Fruit fly (Drosophila melanogaster) whole organism, embryonic: Measurements from ENCODE around the gene CG6602.
A peak's percentile ranks its signal among the peaks of the same experiment; 100 is the strongest.

Experiments
- BEAF-32 ChIP-seq: fragments of 200-800 bp; sonication (Bioruptor generic); optimal IDR thresholded peaks from 3 replicates; lab custom pipeline; 2017; ENCODE audit warnings: missing biosample characterization, missing genetic modification characterization, mild to moderate bottlenecking, moderate library complexity, missing genetic modification reagents
- CG11456 ChIP-seq: fragments of 200-800 bp; sonication (Bioruptor generic); IDR thresholded peaks from 3 replicates; pipeline ENCODE4 v1.3.6; 2022; ENCODE audit warnings: missing biosample characterization, missing genetic modification characterization
- CG11696 ChIP-seq: fragments of 200-800 bp; sonication (Bioruptor generic); IDR thresholded peaks from 2 replicates; pipeline ENCODE4 v1.3.6; 2022; ENCODE audit warnings: missing biosample characterization, missing genetic modification characterization
- CG11723 ChIP-seq: fragments of 200-800 bp; sonication (Bioruptor generic); optimal IDR thresholded peaks from 2 replicates; lab custom pipeline; 2017; ENCODE audit warnings: missing biosample characterization, mild to moderate bottlenecking, missing genetic modification characterization
- CG12071 ChIP-seq: fragments of 200-800 bp; sonication (Bioruptor generic); optimal IDR thresholded peaks from 3 replicates; lab custom pipeline; 2018; ENCODE audit warnings: missing biosample characterization, mild to moderate bottlenecking, missing genetic modification characterization
- CG14441 ChIP-seq: fragments of 200-800 bp; sonication (Bioruptor generic); IDR thresholded peaks from 2 replicates; pipeline ENCODE4 v1.3.6; 2022; ENCODE audit warnings: missing biosample characterization, missing genetic modification characterization
- CG14667 ChIP-seq: fragments of 200-800 bp; sonication (Bioruptor generic); IDR thresholded peaks from 2 replicates; pipeline ENCODE4 v1.3.6; 2022; ENCODE audit warnings: missing biosample characterization, missing genetic modification characterization
- CG15479 ChIP-seq: fragments of 200-800 bp; sonication (Bioruptor generic); optimal IDR thresholded peaks from 3 replicates; lab custom pipeline; 2019; ENCODE audit warnings: missing biosample characterization, mild to moderate bottlenecking, missing genetic modification characterization, moderate library complexity
- CG3065 ChIP-seq: fragments of 200-800 bp; sonication (Bioruptor generic); optimal IDR thresholded peaks from 2 replicates; lab custom pipeline; 2016; ENCODE audit warnings: missing biosample characterization, missing genetic modification characterization
- CG32772 ChIP-seq: fragments of 200-800 bp; sonication (Bioruptor generic); IDR thresholded peaks from 2 replicates; pipeline ENCODE4 v1.3.6; 2022; ENCODE audit warnings: missing biosample characterization, missing genetic modification characterization
- CG3407 ChIP-seq: fragments of 200-800 bp; sonication (Bioruptor generic); optimal IDR thresholded peaks from 2 replicates; lab custom pipeline; 2018; ENCODE audit warnings: missing biosample characterization, mild to moderate bottlenecking, missing genetic modification characterization
- CG42726 ChIP-seq: fragments of 200-800 bp; sonication (Bioruptor generic); IDR thresholded peaks from 2 replicates; pipeline ENCODE4 v1.3.6; 2022; ENCODE audit warnings: missing biosample characterization, missing genetic modification characterization; ENCODE audit not compliant: partially characterized antibody
- CG6765 ChIP-seq: fragments of 200-800 bp; sonication (Bioruptor generic); optimal IDR thresholded peaks from 3 replicates; lab custom pipeline; 2017; ENCODE audit warnings: missing biosample characterization, mild to moderate bottlenecking, missing genetic modification characterization
- CG7372 ChIP-seq: fragments of 200-800 bp; sonication (Bioruptor generic); IDR thresholded peaks from 2 replicates; pipeline ENCODE4 v1.3.6; 2022; ENCODE audit warnings: missing biosample characterization, missing genetic modification characterization
- CTCF ChIP-seq: fragments of 200-800 bp; sonication (Bioruptor generic); optimal IDR thresholded peaks from 2 replicates; lab custom pipeline; 2017; ENCODE audit warnings: missing biosample characterization, mild to moderate bottlenecking, missing genetic modification characterization, moderate library complexity
- Camta ChIP-seq: fragments of 200-800 bp; sonication (Bioruptor generic); optimal IDR thresholded peaks from 2 replicates; lab custom pipeline; 2016; ENCODE audit warnings: missing biosample characterization, missing genetic modification characterization
- Chrac-16 ChIP-seq: fragments of 200-800 bp; sonication (Bioruptor generic); optimal IDR thresholded peaks from 3 replicates; lab custom pipeline; 2016; ENCODE audit warnings: missing biosample characterization, missing genetic modification characterization
- D19B ChIP-seq: fragments of 200-800 bp; sonication (Bioruptor generic); optimal IDR thresholded peaks from 2 replicates; lab custom pipeline; 2017; ENCODE audit warnings: missing biosample characterization, mild to moderate bottlenecking, missing genetic modification characterization
- Dll ChIP-seq: fragments of 200-800 bp; sonication (Bioruptor generic); IDR thresholded peaks from 4 replicates; pipeline ENCODE4 v1.3.6; 2022; ENCODE audit warnings: missing biosample characterization, missing genetic modification characterization; ENCODE audit not compliant: partially characterized antibody
- ERR ChIP-seq: fragments of 200-800 bp; sonication (Bioruptor generic); optimal IDR thresholded peaks from 2 replicates; lab custom pipeline; 2016; ENCODE audit warnings: missing biosample characterization, missing genetic modification characterization
- Fer2 ChIP-seq: fragments of 200-800 bp; sonication (Bioruptor generic); optimal IDR thresholded peaks from 2 replicates; lab custom pipeline; 2018; ENCODE audit warnings: missing biosample characterization, mild to moderate bottlenecking, missing genetic modification characterization, moderate library complexity
- Gsc ChIP-seq: fragments of 200-800 bp; sonication (Bioruptor generic); IDR thresholded peaks from 2 replicates; pipeline ENCODE4 v1.3.6; 2022; ENCODE audit warnings: missing biosample characterization, missing genetic modification characterization
- H15 ChIP-seq: fragments of 200-800 bp; sonication (Bioruptor generic); IDR thresholded peaks from 3 replicates; pipeline ENCODE4 v1.3.6; 2022; ENCODE audit warnings: missing biosample characterization, missing genetic modification characterization
- H2.0 ChIP-seq: fragments of 200-800 bp; sonication (Bioruptor generic); IDR thresholded peaks from 2 replicates; pipeline ENCODE4 v1.3.6; 2022; ENCODE audit warnings: missing biosample characterization, missing genetic modification characterization
- HLH3B ChIP-seq: fragments of 200-800 bp; sonication (Bioruptor generic); IDR thresholded peaks from 2 replicates; pipeline ENCODE4 v1.3.6; 2022; ENCODE audit warnings: missing biosample characterization, missing genetic modification characterization
- Hand ChIP-seq: fragments of 200-800 bp; sonication (Bioruptor generic); optimal IDR thresholded peaks from 2 replicates; lab custom pipeline; 2017; ENCODE audit warnings: mild to moderate bottlenecking, missing biosample characterization, missing genetic modification reagents, missing genetic modification characterization
- Hr39 ChIP-seq: fragments of >200 bp; optimal IDR thresholded peaks from 2 replicates; lab custom pipeline; 2017
- MTF-1 ChIP-seq: fragments of 200-800 bp; sonication (Bioruptor generic); optimal IDR thresholded peaks from 2 replicates; lab custom pipeline; 2018; ENCODE audit warnings: missing biosample characterization, mild to moderate bottlenecking, missing genetic modification characterization, borderline replicate concordance
- Myb ChIP-seq: fragments of 200-800 bp; sonication (Bioruptor generic); optimal IDR thresholded peaks from 2 replicates; lab custom pipeline; 2016; ENCODE audit warnings: missing biosample characterization, missing genetic modification characterization
- NFAT ChIP-seq: fragments of 200-800 bp; sonication (Bioruptor generic); IDR thresholded peaks from 2 replicates; pipeline ENCODE4 v1.3.6; 2022; ENCODE audit warnings: missing biosample characterization, missing genetic modification characterization
- Nf-YB ChIP-seq: fragments of 200-800 bp; sonication (Bioruptor generic); optimal IDR thresholded peaks from 3 replicates; lab custom pipeline; 2019; ENCODE audit warnings: missing biosample characterization, mild to moderate bottlenecking, missing genetic modification characterization, moderate library complexity
- Nf-YC ChIP-seq: fragments of 200-800 bp; optimal IDR thresholded peaks from 3 replicates; lab custom pipeline; 2019; ENCODE audit warnings: missing biosample characterization, mild to moderate bottlenecking, missing genetic modification characterization, moderate library complexity
- Optix ChIP-seq: fragments of 200-800 bp; sonication (Bioruptor generic); IDR thresholded peaks from 3 replicates; pipeline ENCODE4 v1.3.6; 2022; ENCODE audit warnings: missing biosample characterization, missing genetic modification characterization
- Ssrp ChIP-seq: fragments of 200-800 bp; sonication (Bioruptor generic); optimal IDR thresholded peaks from 2 replicates; lab custom pipeline; 2018; ENCODE audit warnings: missing biosample characterization, mild to moderate bottlenecking, missing genetic modification characterization, moderate library complexity
- az2 ChIP-seq: fragments of 200-800 bp; sonication (Bioruptor generic); optimal IDR thresholded peaks from 3 replicates; lab custom pipeline; 2016; ENCODE audit warnings: missing biosample characterization, missing genetic modification characterization
- dan ChIP-seq: fragments of 200-800 bp; sonication (Bioruptor generic); IDR thresholded peaks from 2 replicates; pipeline ENCODE4 v1.3.6; 2022; ENCODE audit warnings: missing biosample characterization, missing genetic modification characterization
- dm ChIP-seq: fragments of 200-800 bp; sonication (Bioruptor generic); optimal IDR thresholded peaks from 3 replicates; lab custom pipeline; 2016; ENCODE audit warnings: missing biosample characterization, missing genetic modification characterization
- ewg ChIP-seq: fragments of 200-800 bp; sonication (Bioruptor generic); optimal IDR thresholded peaks from 3 replicates; lab custom pipeline; 2017; ENCODE audit warnings: mild to moderate bottlenecking, missing biosample characterization, missing genetic modification reagents, missing genetic modification characterization
- fd96Cb ChIP-seq: fragments of 200-800 bp; sonication (Bioruptor generic); optimal IDR thresholded peaks from 2 replicates; lab custom pipeline; 2018; ENCODE audit warnings: missing biosample characterization, mild to moderate bottlenecking, missing genetic modification characterization, moderate library complexity
- fru ChIP-seq: fragments of >200 bp; optimal IDR thresholded peaks from 2 replicates; lab custom pipeline; 2017
- h ChIP-seq: fragments of >200 bp; optimal IDR thresholded peaks from 2 replicates; lab custom pipeline; 2017
- ham ChIP-seq: fragments of 200-800 bp; sonication (Bioruptor generic); IDR thresholded peaks from 2 replicates; pipeline ENCODE4 v1.3.6; 2022; ENCODE audit warnings: missing biosample characterization, missing genetic modification characterization
- ken ChIP-seq: fragments of 200-800 bp; sonication (Bioruptor generic); IDR thresholded peaks from 3 replicates; pipeline ENCODE4 v1.3.6; 2022; ENCODE audit warnings: missing biosample characterization, missing genetic modification characterization
- lilli ChIP-seq: fragments of 200-800 bp; sonication (Bioruptor generic); optimal IDR thresholded peaks from 3 replicates; lab custom pipeline; 2016; ENCODE audit warnings: missing biosample characterization, missing genetic modification characterization
- lola ChIP-seq, 3 experiments: fragments of >200 bp in 2 of 3; fragments of 200-800 bp in 1 of 3; sonication (Bioruptor generic) in 1 of 3; optimal IDR thresholded peaks; 2 replicates each; lab custom pipeline; 2017 to 2019; ENCODE audit warnings: missing biosample characterization in 3 of 3, missing genetic modification characterization in 3 of 3, mild to moderate bottlenecking in 1 of 3, moderate library complexity in 1 of 3
- mam ChIP-seq: fragments of 200-800 bp; sonication (Bioruptor generic); optimal IDR thresholded peaks from 3 replicates; lab custom pipeline; 2016; ENCODE audit warnings: missing biosample characterization, missing genetic modification characterization
- pita ChIP-seq: fragments of 200-800 bp; sonication (Bioruptor generic); optimal IDR thresholded peaks from 2 replicates; lab custom pipeline; 2017; ENCODE audit warnings: missing biosample characterization, mild to moderate bottlenecking, missing genetic modification characterization
- prd ChIP-seq, 3 experiments: fragments of >200 bp in 2 of 3; fragments of 200-800 bp in 1 of 3; sonication (Bioruptor generic) in 1 of 3; optimal IDR thresholded peaks in 2 of 3; IDR thresholded peaks in 1 of 3; 2 replicates in 2 of 3; 3 replicates in 1 of 3; pipeline versions ENCODE4 v1.3.6 to Lab custom; 2017 to 2022; ENCODE audit warnings: missing biosample characterization in 1 of 3, missing genetic modification characterization in 1 of 3
- row ChIP-seq: fragments of 200-800 bp; sonication (Bioruptor generic); IDR thresholded peaks from 3 replicates; pipeline ENCODE4 v1.3.6; 2022; ENCODE audit warnings: missing biosample characterization, missing genetic modification characterization
- sd ChIP-seq: fragments of 200-800 bp; sonication (Bioruptor generic); optimal IDR thresholded peaks from 3 replicates; lab custom pipeline; 2018; ENCODE audit warnings: missing biosample characterization, mild to moderate bottlenecking, missing genetic modification characterization, moderate library complexity
- seq ChIP-seq: fragments of 200-800 bp; sonication (Bioruptor generic); IDR thresholded peaks from 2 replicates; pipeline ENCODE4 v1.3.6; 2022; ENCODE audit warnings: missing biosample characterization, missing genetic modification characterization
- slou ChIP-seq: fragments of 200-800 bp; sonication (Bioruptor generic); optimal IDR thresholded peaks from 3 replicates; lab custom pipeline; 2016; ENCODE audit warnings: missing biosample characterization, missing genetic modification characterization
- tap ChIP-seq: fragments of 200-800 bp; optimal IDR thresholded peaks from 3 replicates; lab custom pipeline; 2019; ENCODE audit warnings: missing biosample characterization, mild to moderate bottlenecking, missing genetic modification characterization, moderate library complexity

CG6602 gene

DNA sequence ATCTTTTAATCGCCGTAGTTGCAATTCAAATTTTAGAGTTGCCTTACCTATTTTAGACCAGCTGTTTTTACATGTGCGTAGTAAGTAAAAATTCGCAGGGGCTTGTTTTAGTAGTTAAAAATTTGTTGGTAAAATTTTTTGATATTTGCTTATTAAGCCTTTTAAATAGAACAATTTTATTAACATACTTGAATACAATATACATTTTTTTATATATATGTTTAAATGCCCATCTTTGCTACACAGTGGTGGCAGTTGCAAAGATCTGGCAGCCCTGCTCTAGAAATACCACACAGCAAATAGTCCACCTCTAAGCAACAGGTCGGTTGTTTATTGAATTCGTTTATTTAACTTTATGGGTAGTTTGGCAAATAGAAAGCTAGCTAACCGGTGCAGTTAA, 22.8 kb downstream of the CG6602 start, which contains the start of the genes CG10467 and loj (continued):
- peak; percentile 98 for TF ChIP-seq CG11456 (GFP tag; lab: Robert Waterston, UW)
- peak; percentile 98 for TF ChIP-seq row (GFP tag; lab: Robert Waterston, UW)
- TF ChIP-seq CG3407 (GFP tag; lab: Kevin White, UChicago), result peak; percentile 84
- peak; percentile 30 for TF ChIP-seq CTCF (GFP tag; lab: Kevin White, UChicago)
- no peak for TF ChIP-seq h (lab: Kevin White, UChicago)
- peak; percentile 81 for TF ChIP-seq Camta
- no peak for TF ChIP-seq prd (optimal IDR thresholded peaks at IDR 0.05; lab: Kevin White, UChicago)
- peak; percentile 99 for TF ChIP-seq prd (GFP tag; IDR thresholded peaks at IDR 0.05; lab: Robert Waterston, UW)
- peak; percentile 74 for TF ChIP-seq CG6765 (GFP tag; lab: Kevin White, UChicago)
- TF ChIP-seq tap (tag; lab: Kevin White, UChicago), result peak; percentile 80
- peak; percentile 16 for TF ChIP-seq ERR (GFP tag; lab: Kevin White, UChicago)
- TF ChIP-seq CG14441 (GFP tag; lab: Robert Waterston, UW), result peak; percentile 98
- TF ChIP-seq HLH3B (GFP tag; lab: Robert Waterston, UW), result peak; percentile 97
- peak; percentile 93 for TF ChIP-seq mam (GFP tag; lab: Kevin White, UChicago)
- peak; percentile 90 for TF ChIP-seq CG3065 (GFP tag; lab: Kevin White, UChicago)
- peak; percentile 97 for TF ChIP-seq az2
- peak; percentile 88 for TF ChIP-seq Optix
- TF ChIP-seq dm (GFP tag; lab: Kevin White, UChicago), result peak; percentile 66
- TF ChIP-seq CG14667 (GFP tag; lab: Robert Waterston, UW), result peak; percentile 97
- peak; percentile 97 for TF ChIP-seq Chrac-16
- TF ChIP-seq CG15479 (GFP tag; lab: Kevin White, UChicago), result peak; percentile 44
- peak; percentile 61 for TF ChIP-seq Hand
- peak; percentile 96 for TF ChIP-seq H15 (GFP tag; lab: Robert Waterston, UW)
- peak; percentile 90 for TF ChIP-seq sd (tag; lab: Kevin White, UChicago)
- TF ChIP-seq Myb (GFP tag; lab: Kevin White, UChicago), result peak; percentile 64
- TF ChIP-seq H2.0, result peak; percentile 97
- peak; percentile 97 for TF ChIP-seq CG7372 (GFP tag; lab: Robert Waterston, UW)
- TF ChIP-seq CG32772 (GFP tag; lab: Robert Waterston, UW), result peak; percentile 98
- TF ChIP-seq CG11723, result peak; percentile 87
- TF ChIP-seq lilli (GFP tag; lab: Kevin White, UChicago), result peak; percentile 95
- peak; percentile 97 for TF ChIP-seq NFAT (GFP tag; lab: Robert Waterston, UW)
- TF ChIP-seq pita, result no peak
- TF ChIP-seq fd96Cb, result peak; percentile 97
- TF ChIP-seq D19B (GFP tag; lab: Kevin White, UChicago), result peak; percentile 81

DNA sequence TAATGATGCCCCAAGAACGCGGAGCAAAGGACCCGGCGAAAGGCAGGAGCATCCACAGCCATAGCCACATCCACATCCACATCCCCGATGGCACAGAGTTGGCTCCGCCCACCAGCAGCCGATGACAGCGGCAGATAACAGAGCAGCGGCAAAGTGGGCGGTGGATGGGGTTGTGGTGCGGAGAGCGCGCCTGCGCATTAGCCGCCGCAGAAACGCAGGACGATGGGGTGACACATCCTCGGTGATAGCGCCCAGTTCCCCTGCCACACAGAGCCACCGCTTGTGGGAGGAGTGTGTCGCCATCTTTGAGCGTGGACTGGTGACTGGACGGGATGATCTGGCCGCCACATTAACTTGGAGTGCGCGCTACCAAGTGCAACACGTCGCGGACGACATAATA, 25.3 kb downstream of the CG6602 start, which contains the start of gene Ets65A:
Gene Ets65A, plus strand, starts transcription at position 348 of the 400 bp plus-strand sequence.
- no peak for TF ChIP-seq Gsc (GFP tag; lab: Robert Waterston, UW)
- TF ChIP-seq seq (GFP tag; lab: Robert Waterston, UW), result peak; percentile 68; the same call in 1 of the 2 replicates
- no peak for TF ChIP-seq CG12071 (GFP tag; lab: Kevin White, UChicago)
- peak; percentile 79 for TF ChIP-seq ewg (GFP tag; lab: Kevin White, UChicago)
- TF ChIP-seq Nf-YB (GFP tag; lab: Kevin White, UChicago), result peak; percentile 75
- no peak for TF ChIP-seq MTF-1
- no peak for TF ChIP-seq BEAF-32 (GFP tag; lab: Kevin White, UChicago)
- TF ChIP-seq ken (GFP tag; lab: Robert Waterston, UW), result no peak
- no peak for TF ChIP-seq CG11696 (GFP tag; lab: Robert Waterston, UW)
- TF ChIP-seq Fer2, result no peak
- TF ChIP-seq h (lab: Kevin White, UChicago), result no peak
- TF ChIP-seq Nf-YC, result peak; percentile 91
- no peak for TF ChIP-seq slou
- no peak for TF ChIP-seq lola (GFP tag; optimal IDR thresholded peaks at IDR 0.05; lab: Kevin White, UChicago)
- no peak for TF ChIP-seq Hr39 (lab: Kevin White, UChicago)
- TF ChIP-seq ham (GFP tag; lab: Robert Waterston, UW), result no peak
- TF ChIP-seq fru (lab: Kevin White, UChicago), result no peak
- no peak for TF ChIP-seq Dll (GFP tag; lab: Robert Waterston, UW)
- TF ChIP-seq Ssrp (tag; lab: Kevin White, UChicago), result no peak
- no peak for TF ChIP-seq CG42726 (GFP tag; lab: Robert Waterston, UW)
- TF ChIP-seq dan (GFP tag; lab: Robert Waterston, UW), result 0 out of 2 replicates have a peak, but pooled peaks have one; percentile 16
- no peak for TF ChIP-seq Chrac-16
